Worm (Caenorhabditis elegans): ENCODE data around the gene srg-5.
A peak's percentile ranks its signal among the peaks of the same experiment; 100 is the strongest.

Gene srg-5

ce11 chrIII:6216833-6217466 is 47.4 kb downstream of the srg-5 start, which contains the start of gene hot-4 (continued):
- TF ChIP-seq nfyb-1 (GFP tag; IDR thresholded peaks at IDR 0.05) (no peak), F33H1.4 (GFP tag; IDR thresholded peaks at IDR 0.05) (peak; percentile 18; the same call in 1 of the 2 replicates), mxl-1 (tag; optimal IDR thresholded peaks at IDR 0.05) (no peak), nhr-80 (tag; optimal IDR thresholded peaks at IDR 0.05) (no peak), egrh-3 (GFP tag; IDR thresholded peaks at IDR 0.05) (no peak), athp-1 (tag; optimal IDR thresholded peaks at IDR 0.05) (no peak), snpc-1.3 (tag; optimal IDR thresholded peaks at IDR 0.05; ENCODE audit: insufficient read depth) (no peak), Y53F4B.3 (GFP tag; IDR thresholded peaks at IDR 0.05) (no peak), akir-1 (GFP tag; optimal IDR thresholded peaks at IDR 0.05) (no peak), efl-1 (GFP tag; optimal IDR thresholded peaks at IDR 0.05) (peak; percentile 66), egl-44 (GFP tag; IDR thresholded peaks at IDR 0.05) (no peak), hsf-1 (GFP tag; IDR thresholded peaks at IDR 0.05) (no peak)

ce11 chrIII:6215943-6216342 is 48.4 kb downstream of the srg-5 start:
- no peak for TF ChIP-seq pbrm-1 (GFP tag; IDR thresholded peaks at IDR 0.05)
- no peak for TF ChIP-seq nfyb-1 (GFP tag; IDR thresholded peaks at IDR 0.05)
- no peak for TF ChIP-seq ceh-40 (GFP tag; IDR thresholded peaks at IDR 0.05)

ce11 chrIII:6215476-6215875 is 48.9 kb downstream of the srg-5 start, which contains the start of gene C23G10.11:
Gene C23G10.11, minus strand, starts transcription at chrIII:6215576.
- TF ChIP-seq repo-1 (tag; optimal IDR thresholded peaks at IDR 0.05) (no peak), tbp1 (GFP tag; optimal IDR thresholded peaks at IDR 0.05) (no peak), hmg-1.2 (GFP tag; IDR thresholded peaks at IDR 0.05) (no peak), unc-62 (GFP tag; optimal IDR thresholded peaks at IDR 0.05) (no peak), K11D2.4 (GFP tag; IDR thresholded peaks at IDR 0.05) (no peak), ztf-25 (GFP tag; IDR thresholded peaks at IDR 0.05) (no peak), madf-3 (GFP tag; IDR thresholded peaks at IDR 0.05) (no peak), lsl-1 (GFP tag; optimal IDR thresholded peaks at IDR 0.05) (no peak), ceh-79 (tag; optimal IDR thresholded peaks at IDR 0.05) (no peak)

- no peak for TF ChIP-seq xnd-1 (tag; optimal IDR thresholded peaks at IDR 0.05)
- TF ChIP-seq D2030.7 (GFP tag; IDR thresholded peaks at IDR 0.05), result no peak
- TF ChIP-seq dox-1 (GFP tag; IDR thresholded peaks at IDR 0.05), result no peak
- no peak for TF ChIP-seq sdz-38 (tag; optimal IDR thresholded peaks at IDR 0.05)
- no peak for TF ChIP-seq mcd-1 (GFP tag; IDR thresholded peaks at IDR 0.05)
- no peak for TF ChIP-seq ztf-3 (GFP tag; optimal IDR thresholded peaks at IDR 0.05)
- TF ChIP-seq die-1 (tag; optimal IDR thresholded peaks at IDR 0.05), result no peak
- TF ChIP-seq rpc-1 (optimal IDR thresholded peaks at IDR 0.05), result no peak
- no peak for TF ChIP-seq rpc-1 (tag; optimal IDR thresholded peaks at IDR 0.05)
- no peak for TF ChIP-seq somi-1 (GFP tag; optimal IDR thresholded peaks at IDR 0.05)
- no peak for TF ChIP-seq nhr-90 (tag; optimal IDR thresholded peaks at IDR 0.05)
- TF ChIP-seq aptf-3 (GFP tag; IDR thresholded peaks at IDR 0.05), result no peak
- no peak for TF ChIP-seq fkh-3 (tag; optimal IDR thresholded peaks at IDR 0.05)
- no peak for TF ChIP-seq F39B2.1 (GFP tag; IDR thresholded peaks at IDR 0.05)
- no peak for TF ChIP-seq F33H1.4 (GFP tag; IDR thresholded peaks at IDR 0.05)
These were observed 50.4 kb downstream of the srg-5 start, which contains the start of gene C23G10.10 for ce11 chrIII:6213915-6214314. Gene C23G10.10, minus strand, starts transcription at chrIII:6214015.
